1 fruit fly cellular context compared by ENCODE assay signal in genomic region chr3L:2466411-2467015, dm6.
TF ChIP-seq lines count a peak whose summit lies in the region.

No protein-coding gene starts in this region.

TF ChIP-seq in whole organism, embryonic, 481 proteins besides CTCF, POLR2A, EP300 and RAD21 (continued from another document and continues in another):
- TF ChIP-seq nom (GFP tag; optimal IDR thresholded peaks at IDR 0.05; lab: Kevin White, UChicago) = peak; percentile 60
- TF ChIP-seq Hmx (GFP tag; optimal IDR thresholded peaks at IDR 0.05; lab: Kevin White, UChicago) = no peak
- peak; percentile 51 for TF ChIP-seq CG2712 (tag; optimal IDR thresholded peaks at IDR 0.05; lab: Kevin White, UChicago)
- TF ChIP-seq CG11456 (GFP tag; IDR thresholded peaks at IDR 0.05; lab: Robert Waterston, UW) = peak; percentile 70; the same call in 1 of the 3 replicates
- peak; percentile 29 for TF ChIP-seq Chrac-16 (GFP tag; optimal IDR thresholded peaks at IDR 0.05; lab: Kevin White, UChicago)
- peak; percentile 12 for TF ChIP-seq CG15269 (tag; optimal IDR thresholded peaks at IDR 0.05; lab: Kevin White, UChicago)
- TF ChIP-seq CG10321 (GFP tag; IDR thresholded peaks at IDR 0.05; lab: Robert Waterston, UW) = no peak
- peak; percentile 20 for TF ChIP-seq sens (GFP tag; lab: Kevin White, UChicago)
- TF ChIP-seq hb (GFP tag; IDR thresholded peaks at IDR 0.05; lab: Robert Waterston, UW; ENCODE audit: partially characterized antibody) = no peak
- peak; percentile 60 for TF ChIP-seq E2f1 (GFP tag; IDR thresholded peaks at IDR 0.05; lab: Robert Waterston, UW)
- no peak for TF ChIP-seq h (optimal IDR thresholded peaks at IDR 0.05; lab: Kevin White, UChicago)
- TF ChIP-seq hth (optimal IDR thresholded peaks at IDR 0.05; lab: Kevin White, UChicago) = no peak
- TF ChIP-seq run (tag; optimal IDR thresholded peaks at IDR 0.05; lab: Kevin White, UChicago) = no peak
- TF ChIP-seq Side (GFP tag; optimal IDR thresholded peaks at IDR 0.05; lab: Kevin White, UChicago) = no peak
- TF ChIP-seq CG10959 (GFP tag; IDR thresholded peaks at IDR 0.05; lab: Robert Waterston, UW) = no peak
- TF ChIP-seq nerfin-1 (tag; optimal IDR thresholded peaks at IDR 0.05; lab: Kevin White, UChicago) = peak; percentile 51
- peak; percentile 96 for TF ChIP-seq pita (GFP tag; optimal IDR thresholded peaks at IDR 0.05; lab: Kevin White, UChicago)
- TF ChIP-seq Gug (GFP tag; IDR thresholded peaks at IDR 0.05; lab: Robert Waterston, UW) = 0 out of 4 replicates have a peak, but pooled peaks have one; percentile 8
- no peak for TF ChIP-seq CG8281 (tag; optimal IDR thresholded peaks at IDR 0.05; lab: Kevin White, UChicago)
- no peak for TF ChIP-seq schlank (tag; optimal IDR thresholded peaks at IDR 0.05; lab: Kevin White, UChicago)
- no peak for TF ChIP-seq CG8478 (optimal IDR thresholded peaks at IDR 0.05; lab: Kevin White, UChicago)
- TF ChIP-seq B-H1 (GFP tag; IDR thresholded peaks at IDR 0.05; lab: Robert Waterston, UW) = no peak
- TF ChIP-seq jumu (GFP tag; optimal IDR thresholded peaks at IDR 0.05; lab: Kevin White, UChicago) = no peak
- peak; percentile 9 for TF ChIP-seq CG2120 (GFP tag; optimal IDR thresholded peaks at IDR 0.05; lab: Kevin White, UChicago)
- TF ChIP-seq BEAF-32 (GFP tag; optimal IDR thresholded peaks at IDR 0.05; lab: Kevin White, UChicago) = peak; percentile 47
- peak; percentile 89 for TF ChIP-seq Jarid2 (GFP tag; optimal IDR thresholded peaks at IDR 0.05; lab: Kevin White, UChicago)
- TF ChIP-seq NC2β (GFP tag; optimal IDR thresholded peaks at IDR 0.05; lab: Kevin White, UChicago) = peak; percentile 72
- TF ChIP-seq fd64A (GFP tag; optimal IDR thresholded peaks at IDR 0.05; lab: Kevin White, UChicago) = no peak
- TF ChIP-seq Hmr (GFP tag; optimal IDR thresholded peaks at IDR 0.05; lab: Kevin White, UChicago) = peak; percentile 77
- TF ChIP-seq ara (GFP tag; IDR thresholded peaks at IDR 0.05; lab: Robert Waterston, UW) = no peak
- no peak for TF ChIP-seq dm (GFP tag; optimal IDR thresholded peaks at IDR 0.05; lab: Kevin White, UChicago)
- TF ChIP-seq chn (GFP tag; optimal IDR thresholded peaks at IDR 0.05; lab: Kevin White, UChicago) = no peak
- TF ChIP-seq corto (GFP tag; optimal IDR thresholded peaks at IDR 0.05; lab: Kevin White, UChicago) = no peak
- peak; percentile 37 for TF ChIP-seq lilli (GFP tag; optimal IDR thresholded peaks at IDR 0.05; lab: Kevin White, UChicago)
- TF ChIP-seq H2.0 (GFP tag; IDR thresholded peaks at IDR 0.05; lab: Robert Waterston, UW) = no peak
- no peak; the same call in 1 of the 2 replicates for TF ChIP-seq tna (GFP tag; IDR thresholded peaks at IDR 0.05; lab: Robert Waterston, UW; ENCODE audit: partially characterized antibody)
- peak; percentile 55; the same call in 1 of the 2 replicates for TF ChIP-seq CG42726 (GFP tag; IDR thresholded peaks at IDR 0.05; lab: Robert Waterston, UW; ENCODE audit: partially characterized antibody)
- TF ChIP-seq dmrt11E (tag; optimal IDR thresholded peaks at IDR 0.05; lab: Kevin White, UChicago) = no peak
- TF ChIP-seq dimm (GFP tag; IDR thresholded peaks at IDR 0.05; lab: Robert Waterston, UW) = no peak
- TF ChIP-seq ranshi (GFP tag; IDR thresholded peaks at IDR 0.05; lab: Robert Waterston, UW) = no peak
- TF ChIP-seq CG9437 (GFP tag; optimal IDR thresholded peaks at IDR 0.05; lab: Kevin White, UChicago) = no peak
- peak; percentile 41 for TF ChIP-seq CG12769 (tag; optimal IDR thresholded peaks at IDR 0.05; lab: Kevin White, UChicago)
- TF ChIP-seq TFAM (GFP tag; optimal IDR thresholded peaks at IDR 0.05; lab: Kevin White, UChicago) = no peak
- peak; percentile 51 for TF ChIP-seq CG12299 (tag; optimal IDR thresholded peaks at IDR 0.05; lab: Kevin White, UChicago)
- TF ChIP-seq CG12659 (GFP tag; optimal IDR thresholded peaks at IDR 0.05; lab: Kevin White, UChicago) = peak; percentile 45
- peak; percentile 93 for TF ChIP-seq pzg (GFP tag; optimal IDR thresholded peaks at IDR 0.05; lab: Kevin White, UChicago)
- TF ChIP-seq C15 (GFP tag; IDR thresholded peaks at IDR 0.05; lab: Robert Waterston, UW) = no peak
- TF ChIP-seq amos (GFP tag; IDR thresholded peaks at IDR 0.05; lab: Robert Waterston, UW; ENCODE audit: partially characterized antibody) = peak; percentile 53; the same call in 1 of the 2 replicates
- no peak for TF ChIP-seq gsb (GFP tag; IDR thresholded peaks at IDR 0.05; lab: Robert Waterston, UW)
- TF ChIP-seq ewg (GFP tag; optimal IDR thresholded peaks at IDR 0.05; lab: Kevin White, UChicago) = peak; percentile 8
- TF ChIP-seq Asciz (GFP tag; optimal IDR thresholded peaks at IDR 0.05; lab: Kevin White, UChicago) = no peak
- TF ChIP-seq jing (GFP tag; optimal IDR thresholded peaks at IDR 0.05; lab: Kevin White, UChicago) = no peak
- no peak for TF ChIP-seq croc (GFP tag; conservative IDR thresholded peaks at IDR 0.05; lab: Robert Waterston, UW)
- no peak for TF ChIP-seq CG7357 (GFP tag; IDR thresholded peaks at IDR 0.05; lab: Robert Waterston, UW)
- TF ChIP-seq CG8765 (GFP tag; IDR thresholded peaks at IDR 0.05; lab: Robert Waterston, UW) = peak; percentile 10; the same call in 1 of the 2 replicates
- peak; percentile 16 for TF ChIP-seq MTF-1 (GFP tag; optimal IDR thresholded peaks at IDR 0.05; lab: Kevin White, UChicago; ENCODE audit: borderline replicate concordance)
- peak; percentile 35 to 46 for TF ChIP-seq dpn (GFP tag; optimal IDR thresholded peaks at IDR 0.05; lab: Kevin White, UChicago)
- peak; percentile 48 for TF ChIP-seq shn (GFP tag; optimal IDR thresholded peaks at IDR 0.05; lab: Kevin White, UChicago)
- TF ChIP-seq Scr (GFP tag; IDR thresholded peaks at IDR 0.05; lab: Robert Waterston, UW; ENCODE audit: partially characterized antibody) = peak; percentile 58; the same call in 1 of the 2 replicates
- no peak for TF ChIP-seq CG7963 (GFP tag; IDR thresholded peaks at IDR 0.05; lab: Robert Waterston, UW; ENCODE audit: partially characterized antibody)
- TF ChIP-seq Doc3 (GFP tag; IDR thresholded peaks at IDR 0.05; lab: Robert Waterston, UW; ENCODE audit: partially characterized antibody) = peak; percentile 38; the same call in 1 of the 3 replicates
- no peak for TF ChIP-seq yki (optimal IDR thresholded peaks at IDR 0.05; lab: Kevin White, UChicago)
- TF ChIP-seq CG13123 (GFP tag; optimal IDR thresholded peaks at IDR 0.05; lab: Kevin White, UChicago) = no peak
- no peak for TF ChIP-seq klu (GFP tag; IDR thresholded peaks at IDR 0.05; lab: Robert Waterston, UW)
- TF ChIP-seq CG8924 (tag; optimal IDR thresholded peaks at IDR 0.05; lab: Kevin White, UChicago) = peak; percentile 77
- TF ChIP-seq bsh (GFP tag; optimal IDR thresholded peaks at IDR 0.05; lab: Kevin White, UChicago) = peak in 1 of 2 experiments; percentile 25
- peak; percentile 72 for TF ChIP-seq gro (GFP tag; optimal IDR thresholded peaks at IDR 0.05; lab: Kevin White, UChicago)
- TF ChIP-seq CG2875 (GFP tag; optimal IDR thresholded peaks at IDR 0.05; lab: Kevin White, UChicago) = peak; percentile 32
- TF ChIP-seq D (optimal IDR thresholded peaks at IDR 0.05; lab: Kevin White, UChicago) = peak; percentile 8
- no peak for TF ChIP-seq D (GFP tag; optimal IDR thresholded peaks at IDR 0.05; lab: Kevin White, UChicago)
- TF ChIP-seq Fer2 (tag; optimal IDR thresholded peaks at IDR 0.05; lab: Kevin White, UChicago) = no peak
- TF ChIP-seq Stat92E (GFP tag; optimal IDR thresholded peaks at IDR 0.05; lab: Kevin White, UChicago) = peak in 1 of 3 experiments; percentile 96
- TF ChIP-seq Oli (tag; optimal IDR thresholded peaks at IDR 0.05; lab: Kevin White, UChicago) = no peak
- TF ChIP-seq Dip3 (GFP tag; optimal IDR thresholded peaks at IDR 0.05; lab: Kevin White, UChicago) = no peak
- TF ChIP-seq hkb (optimal IDR thresholded peaks at IDR 0.05; lab: Kevin White, UChicago) = peak; percentile 54
- TF ChIP-seq hkb (GFP tag; IDR thresholded peaks at IDR 0.05; lab: Robert Waterston, UW) = peak; percentile 67
- peak; percentile 27 for TF ChIP-seq phol (tag; optimal IDR thresholded peaks at IDR 0.05; lab: Kevin White, UChicago)
- no peak for TF ChIP-seq CG18764 (GFP tag; optimal IDR thresholded peaks at IDR 0.05; lab: Kevin White, UChicago)
- TF ChIP-seq ttk (GFP tag; IDR thresholded peaks at IDR 0.05; lab: Robert Waterston, UW) = no peak
- peak; percentile 47 for TF ChIP-seq CG11398 (GFP tag; optimal IDR thresholded peaks at IDR 0.05; lab: Kevin White, UChicago)
- no peak for TF ChIP-seq Max (GFP tag; optimal IDR thresholded peaks at IDR 0.05; lab: Kevin White, UChicago)
- peak; percentile 80 for TF ChIP-seq CG34376 (GFP tag; optimal IDR thresholded peaks at IDR 0.05; lab: Kevin White, UChicago)
- peak; percentile 37 for TF ChIP-seq repo (GFP tag; optimal IDR thresholded peaks at IDR 0.05; lab: Kevin White, UChicago)
- TF ChIP-seq GATAe (GFP tag; conservative IDR thresholded peaks at IDR 0.05; lab: Robert Waterston, UW) = no peak
- no peak for TF ChIP-seq CG15011 (GFP tag; optimal IDR thresholded peaks at IDR 0.05; lab: Kevin White, UChicago)
- no peak for TF ChIP-seq Spps (tag; optimal IDR thresholded peaks at IDR 0.05; lab: Kevin White, UChicago)
- TF ChIP-seq CG3847 (GFP tag; IDR thresholded peaks at IDR 0.05; lab: Robert Waterston, UW) = peak; percentile 54
- TF ChIP-seq Hsf (GFP tag; optimal IDR thresholded peaks at IDR 0.05; lab: Kevin White, UChicago) = peak; percentile 59
- TF ChIP-seq CG4730 (GFP tag; IDR thresholded peaks at IDR 0.05; lab: Robert Waterston, UW) = no peak
- TF ChIP-seq CG12942 (GFP tag; optimal IDR thresholded peaks at IDR 0.05; lab: Kevin White, UChicago) = no peak
- TF ChIP-seq CG6175 (GFP tag; IDR thresholded peaks at IDR 0.05; lab: Robert Waterston, UW) = no peak
- peak; percentile 2 for TF ChIP-seq odd (GFP tag; optimal IDR thresholded peaks at IDR 0.05; lab: Kevin White, UChicago)
- peak in 1 of 2 experiments; percentile 28 for TF ChIP-seq Hr51 (GFP tag; optimal IDR thresholded peaks at IDR 0.05; lab: Kevin White, UChicago)
- peak; percentile 13; the same call in 1 of the 3 replicates for TF ChIP-seq tgo (GFP tag; IDR thresholded peaks at IDR 0.05; lab: Robert Waterston, UW)
- peak; percentile 88 for TF ChIP-seq trem (tag; optimal IDR thresholded peaks at IDR 0.05; lab: Kevin White, UChicago)
- TF ChIP-seq CG4360 (GFP tag; IDR thresholded peaks at IDR 0.05; lab: Robert Waterston, UW) = peak; percentile 73
- TF ChIP-seq CG8388 (GFP tag; optimal IDR thresholded peaks at IDR 0.05; lab: Kevin White, UChicago) = no peak
- TF ChIP-seq Dip2 (GFP tag; IDR thresholded peaks at IDR 0.05; lab: Robert Waterston, UW) = no peak
- TF ChIP-seq CHES-1-like (GFP tag; optimal IDR thresholded peaks at IDR 0.05; lab: Kevin White, UChicago) = peak; percentile 34
- no peak for TF ChIP-seq sim (GFP tag; IDR thresholded peaks at IDR 0.05; lab: Robert Waterston, UW)
- peak; percentile 38 for TF ChIP-seq da (GFP tag; optimal IDR thresholded peaks at IDR 0.05; lab: Kevin White, UChicago)
- peak in 1 of 3 experiments; percentile 5 for TF ChIP-seq lola (GFP tag; optimal IDR thresholded peaks at IDR 0.05; lab: Kevin White, UChicago)
- no peak for TF ChIP-seq tin (GFP tag; optimal IDR thresholded peaks at IDR 0.05; lab: Kevin White, UChicago)
- TF ChIP-seq Drgx (GFP tag; IDR thresholded peaks at IDR 0.05; lab: Robert Waterston, UW) = no peak
- TF ChIP-seq ATbp (GFP tag; optimal IDR thresholded peaks at IDR 0.05; lab: Kevin White, UChicago) = no peak
- TF ChIP-seq Atf-2 (GFP tag; optimal IDR thresholded peaks at IDR 0.05; lab: Kevin White, UChicago) = peak; percentile 4
- no peak for TF ChIP-seq tio (GFP tag; optimal IDR thresholded peaks at IDR 0.05; lab: Kevin White, UChicago)
- no peak for TF ChIP-seq nerfin-2 (GFP tag; IDR thresholded peaks at IDR 0.05; lab: Robert Waterston, UW; ENCODE audit: partially characterized antibody)
- no peak for TF ChIP-seq ind (GFP tag; optimal IDR thresholded peaks at IDR 0.05; lab: Kevin White, UChicago)
- peak; percentile 96 for TF ChIP-seq stwl (tag; optimal IDR thresholded peaks at IDR 0.05; lab: Kevin White, UChicago)
- no peak for TF ChIP-seq CG18619 (GFP tag; optimal IDR thresholded peaks at IDR 0.05; lab: Kevin White, UChicago)
- no peak for TF ChIP-seq emc (GFP tag; optimal IDR thresholded peaks at IDR 0.05; lab: Kevin White, UChicago)
- 0 out of 3 replicates have a peak, but pooled peaks have one; percentile 16 for TF ChIP-seq CG11695 (GFP tag; IDR thresholded peaks at IDR 0.05; lab: Robert Waterston, UW)
- no peak for TF ChIP-seq fd3F (GFP tag; optimal IDR thresholded peaks at IDR 0.05; lab: Kevin White, UChicago)
- TF ChIP-seq MESR4 (GFP tag; optimal IDR thresholded peaks at IDR 0.05; lab: Kevin White, UChicago) = peak; percentile 48
- TF ChIP-seq CG7745 (tag; optimal IDR thresholded peaks at IDR 0.05; lab: Kevin White, UChicago) = peak; percentile 67
- TF ChIP-seq CG2199 (GFP tag; IDR thresholded peaks at IDR 0.05; lab: Robert Waterston, UW) = 0 out of 3 replicates have a peak, but pooled peaks have one; percentile 64
- no peak for TF ChIP-seq CG9932 (GFP tag; IDR thresholded peaks at IDR 0.05; lab: Robert Waterston, UW)
- TF ChIP-seq CG15696 (tag; optimal IDR thresholded peaks at IDR 0.05; lab: Kevin White, UChicago) = peak; percentile 42
- no peak for TF ChIP-seq Sox100B (GFP tag; optimal IDR thresholded peaks at IDR 0.05; lab: Kevin White, UChicago)
- TF ChIP-seq CG1792 (GFP tag; optimal IDR thresholded peaks at IDR 0.05; lab: Kevin White, UChicago) = peak; percentile 13
- no peak for TF ChIP-seq pum (GFP tag; optimal IDR thresholded peaks at IDR 0.05; lab: Kevin White, UChicago)
- TF ChIP-seq CG30403 (GFP tag; optimal IDR thresholded peaks at IDR 0.05; lab: Kevin White, UChicago) = peak; percentile 17
- no peak for TF ChIP-seq tap (tag; optimal IDR thresholded peaks at IDR 0.05; lab: Kevin White, UChicago)
- no peak for TF ChIP-seq H15 (GFP tag; IDR thresholded peaks at IDR 0.05; lab: Robert Waterston, UW)
- TF ChIP-seq twi (tag; optimal IDR thresholded peaks at IDR 0.05; lab: Kevin White, UChicago) = no peak
- TF ChIP-seq CG17385 (GFP tag; optimal IDR thresholded peaks at IDR 0.05; lab: Kevin White, UChicago) = peak; percentile 90
- no peak for TF ChIP-seq CG1529 (GFP tag; optimal IDR thresholded peaks at IDR 0.05; lab: Kevin White, UChicago)
- TF ChIP-seq Ravus (GFP tag; IDR thresholded peaks at IDR 0.05; lab: Robert Waterston, UW) = no peak
- TF ChIP-seq crol (GFP tag; IDR thresholded peaks at IDR 0.05; lab: Robert Waterston, UW) = no peak
- no peak for TF ChIP-seq ase (GFP tag; IDR thresholded peaks at IDR 0.05; lab: Robert Waterston, UW)
- no peak for TF ChIP-seq exex (tag; optimal IDR thresholded peaks at IDR 0.05; lab: Kevin White, UChicago)
- TF ChIP-seq pb (GFP tag; optimal IDR thresholded peaks at IDR 0.05; lab: Kevin White, UChicago) = no peak
- peak; percentile 17 for TF ChIP-seq p53 (GFP tag; optimal IDR thresholded peaks at IDR 0.05; lab: Kevin White, UChicago)
